Worm (Caenorhabditis elegans): ENCODE results near the gene nhr-268.
"Not testable (repeated sequence)": the region's sequence is repeated elsewhere in the genome, so short reads cannot be mapped to it uniquely, and the experiment has no call there.

DNA sequence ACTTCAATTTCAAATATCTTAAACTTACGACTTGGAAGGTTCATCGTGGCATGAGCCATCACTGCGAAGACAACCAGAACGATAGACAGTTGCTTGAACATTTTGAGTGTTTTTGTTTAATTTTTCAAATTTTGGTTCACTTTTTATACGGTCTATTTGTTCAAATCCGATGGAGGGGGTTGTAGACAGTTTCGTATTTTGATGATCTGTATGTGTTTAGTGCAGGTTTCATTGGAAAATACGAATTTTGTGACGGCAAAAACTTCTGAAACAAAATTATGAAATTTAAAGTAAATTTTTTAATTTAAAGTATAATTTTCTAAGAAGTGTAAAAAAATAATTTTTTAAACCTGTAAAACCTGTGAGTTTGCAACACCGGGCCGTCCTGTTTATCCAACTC lies 46.9 kb upstream of the nhr-268 start, which contains the start of gene C55A1.4:
- not testable (repeated sequence) for TF ChIP-seq unc-62 (GFP tag; optimal IDR thresholded peaks at IDR 0.05); nhr-237 (tag; optimal IDR thresholded peaks at IDR 0.05); sptf-1 (tag; optimal IDR thresholded peaks at IDR 0.05); unc-39 (tag; optimal IDR thresholded peaks at IDR 0.05)
